Fruit fly (Drosophila melanogaster): ENCODE measurements around the gene CG31407.

CG31407 gene

DNA sequence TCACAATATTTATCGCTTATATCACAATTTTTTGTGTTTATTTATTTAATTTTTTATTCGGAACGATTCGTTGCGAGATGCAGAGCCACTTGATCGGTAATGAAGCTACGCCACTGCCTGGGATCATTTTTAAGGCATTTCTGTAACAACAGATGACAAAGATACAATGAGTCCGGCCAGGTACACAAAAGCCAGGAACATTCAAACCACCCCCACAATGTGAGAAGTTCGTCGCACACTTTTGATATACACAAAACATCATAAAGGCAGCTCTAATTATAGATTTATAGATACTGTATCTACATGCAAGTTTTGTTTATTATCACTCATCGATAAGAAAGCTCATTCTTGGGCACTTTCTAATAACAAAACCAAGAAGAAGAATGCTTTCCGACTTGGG is at the start of gene CG31407:
CG31407 (minus strand) TSS at position 101 of the 400 bp plus-strand sequence.
- TF ChIP-seq Dif (GFP tag; optimal IDR thresholded peaks at IDR 0.05; ENCODE audit: partially characterized antibody) = no peak
- TF ChIP-seq Vsx2 (GFP tag; optimal IDR thresholded peaks at IDR 0.05; ENCODE audit: partially characterized antibody) = no peak
- no peak for TF ChIP-seq rgr (GFP tag; optimal IDR thresholded peaks at IDR 0.05)
- TF ChIP-seq brk (GFP tag; optimal IDR thresholded peaks at IDR 0.05) = no peak
- no peak for TF ChIP-seq Rel (GFP tag; optimal IDR thresholded peaks at IDR 0.05)
- no peak for TF ChIP-seq Rel (tag; optimal IDR thresholded peaks at IDR 0.05)
- no peak for TF ChIP-seq dmrt93B (GFP tag; optimal IDR thresholded peaks at IDR 0.05)
- TF ChIP-seq Hr83 (GFP tag; optimal IDR thresholded peaks at IDR 0.05; ENCODE audit: poor library complexity, severe bottlenecking) = no peak

DNA sequence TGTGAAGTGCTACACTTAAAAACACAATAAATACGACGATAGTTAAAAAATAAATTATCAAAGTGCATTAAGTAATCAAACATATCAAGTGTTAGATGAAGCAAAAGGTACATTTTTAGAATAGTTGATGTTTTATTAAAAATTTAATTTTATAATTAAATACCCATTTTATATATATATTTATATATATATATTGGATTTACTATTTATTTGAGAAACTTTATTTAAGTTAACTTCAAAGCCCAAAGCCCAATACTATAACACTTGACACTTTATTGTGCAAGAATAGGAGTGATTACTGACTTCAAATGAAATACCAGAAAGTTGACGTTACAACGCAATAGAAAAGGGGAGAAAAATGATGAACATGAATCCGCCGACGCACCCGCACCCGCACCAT is 45.9 kb upstream of the CG31407 start, which contains the start of gene nerfin-2:
nerfin-2 (plus strand) TSS at position 301 of the 400 bp plus-strand sequence.
- TF ChIP-seq Hr78 (GFP tag; optimal IDR thresholded peaks at IDR 0.05) (no peak), sv (GFP tag; optimal IDR thresholded peaks at IDR 0.05) (no peak), psq (GFP tag; optimal IDR thresholded peaks at IDR 0.05) (no peak), N (GFP tag; optimal IDR thresholded peaks at IDR 0.05) (no peak), Dfd (GFP tag; optimal IDR thresholded peaks at IDR 0.05) (peak; percentile 25), fru (GFP tag; optimal IDR thresholded peaks at IDR 0.05) (no peak), Vsx2 (GFP tag; optimal IDR thresholded peaks at IDR 0.05; ENCODE audit: partially characterized antibody) (no peak)

- peak in 1 of 2 experiments; percentile 13 for TF ChIP-seq dl (GFP tag; optimal IDR thresholded peaks at IDR 0.05; ENCODE audit: insufficient read depth in 1 of 2, partially characterized antibody in 2 of 2)
- no peak for TF ChIP-seq Mio (GFP tag; optimal IDR thresholded peaks at IDR 0.05)
These were observed 45.2 kb upstream of the CG31407 start for dm6 chr3R:10070195-10070594.

DNA sequence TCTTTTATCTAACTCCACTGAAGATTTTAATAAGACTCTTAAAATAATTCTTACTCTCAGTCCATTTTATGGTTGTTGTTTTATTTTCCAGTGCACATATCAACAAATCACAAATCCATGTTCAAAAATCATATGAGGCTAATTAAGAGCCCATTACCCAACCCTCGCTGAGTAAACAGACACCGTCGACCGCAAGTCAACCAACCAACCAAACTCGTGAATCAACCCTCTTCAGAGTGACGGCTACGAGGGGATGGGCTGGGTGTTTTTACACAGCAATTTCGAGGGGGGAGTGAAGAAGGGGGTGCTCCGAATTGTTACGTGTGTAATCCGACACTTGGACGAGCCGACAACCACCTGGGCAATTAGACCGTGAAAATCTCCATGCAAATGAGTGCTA is 43.8 kb upstream of the CG31407 start:
- TF ChIP-seq Vsx2 (GFP tag; optimal IDR thresholded peaks at IDR 0.05; ENCODE audit: partially characterized antibody) (peak; percentile 92), pan (optimal IDR thresholded peaks at IDR 0.05) (no peak)

dm6 chr3R:10067605-10068004 is 42.7 kb upstream of the CG31407 start, which contains the start of gene CG33784:
CG33784 (plus strand) TSS chr3R:10067905.
- TF ChIP-seq Hnf4 (GFP tag; optimal IDR thresholded peaks at IDR 0.05) (no peak), psq (GFP tag; optimal IDR thresholded peaks at IDR 0.05) (no peak), brk (GFP tag; optimal IDR thresholded peaks at IDR 0.05) (no peak), CG32264 (GFP tag; optimal IDR thresholded peaks at IDR 0.05) (no peak), Rel (GFP tag; optimal IDR thresholded peaks at IDR 0.05) (no peak), Rel (tag; optimal IDR thresholded peaks at IDR 0.05) (no peak), br (GFP tag; optimal IDR thresholded peaks at IDR 0.05) (no peak), dsf (GFP tag; optimal IDR thresholded peaks at IDR 0.05; ENCODE audit: borderline replicate concordance) (no peak), Hr78 (GFP tag; optimal IDR thresholded peaks at IDR 0.05) (no peak), Vsx2 (GFP tag; optimal IDR thresholded peaks at IDR 0.05; ENCODE audit: partially characterized antibody) (no peak), Mio (GFP tag; optimal IDR thresholded peaks at IDR 0.05) (no peak), Hr83 (GFP tag; optimal IDR thresholded peaks at IDR 0.05; ENCODE audit: poor library complexity, severe bottlenecking) (no peak), CG9705 (GFP tag; optimal IDR thresholded peaks at IDR 0.05) (no peak), pan (optimal IDR thresholded peaks at IDR 0.05) (no peak), dl (GFP tag; optimal IDR thresholded peaks at IDR 0.05; ENCODE audit: insufficient read depth in 1 of 2, partially characterized antibody in 2 of 2) (no peak), ey (GFP tag; optimal IDR thresholded peaks at IDR 0.05) (no peak)

dm6 chr3R:10066470-10066869 is 41.5 kb upstream of the CG31407 start, which contains the start of gene CG33783:
CG33783 (plus strand) TSS chr3R:10066770.
- TF ChIP-seq GATAd (GFP tag; optimal IDR thresholded peaks at IDR 0.05) (no peak), Abd-B (GFP tag; optimal IDR thresholded peaks at IDR 0.05) (no peak), Sp1 (GFP tag; optimal IDR thresholded peaks at IDR 0.05) (no peak), brk (GFP tag; optimal IDR thresholded peaks at IDR 0.05) (no peak), CG9705 (GFP tag; optimal IDR thresholded peaks at IDR 0.05) (no peak), sage (GFP tag; optimal IDR thresholded peaks at IDR 0.05) (no peak), sv (GFP tag; optimal IDR thresholded peaks at IDR 0.05) (no peak), Hr83 (GFP tag; optimal IDR thresholded peaks at IDR 0.05; ENCODE audit: poor library complexity, severe bottlenecking) (no peak)

DNA sequence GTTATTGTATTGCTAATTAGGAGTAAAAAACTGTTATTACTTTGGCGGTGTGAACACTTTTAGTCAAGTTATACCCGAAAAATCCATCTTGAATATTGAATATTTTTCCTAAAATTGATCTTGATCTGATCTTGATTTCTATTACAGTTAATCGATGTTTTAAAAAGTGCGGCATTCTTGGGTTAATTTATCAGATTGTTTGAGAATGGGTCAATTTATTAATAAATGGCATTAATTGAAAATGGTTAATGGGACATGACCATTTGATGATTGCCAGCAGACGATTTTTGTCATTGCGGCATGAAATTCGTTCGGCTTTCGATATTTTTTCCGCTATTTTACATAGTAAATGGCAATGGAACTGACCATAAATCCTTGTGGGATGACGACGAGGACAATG is 38.8 kb upstream of the CG31407 start, which contains the start of gene CG33631:
CG33631 (plus strand) TSS at position 301 of the 400 bp plus-strand sequence.
- TF ChIP-seq jim (GFP tag; optimal IDR thresholded peaks at IDR 0.05) (no peak), fru (GFP tag; optimal IDR thresholded peaks at IDR 0.05) (no peak), N (GFP tag; optimal IDR thresholded peaks at IDR 0.05) (no peak), psq (GFP tag; optimal IDR thresholded peaks at IDR 0.05) (no peak), dl (GFP tag; optimal IDR thresholded peaks at IDR 0.05; ENCODE audit: insufficient read depth in 1 of 2, partially characterized antibody in 2 of 2) (no peak), dmrt93B (GFP tag; optimal IDR thresholded peaks at IDR 0.05) (no peak), dsf (GFP tag; optimal IDR thresholded peaks at IDR 0.05; ENCODE audit: borderline replicate concordance) (no peak), OdsH (GFP tag; optimal IDR thresholded peaks at IDR 0.05) (no peak), pan (optimal IDR thresholded peaks at IDR 0.05) (no peak), Myc (optimal IDR thresholded peaks at IDR 0.05) (no peak), CG32264 (GFP tag; optimal IDR thresholded peaks at IDR 0.05) (no peak), foxo (GFP tag; optimal IDR thresholded peaks at IDR 0.05) (no peak), Hr78 (GFP tag; optimal IDR thresholded peaks at IDR 0.05) (no peak), sv (GFP tag; optimal IDR thresholded peaks at IDR 0.05) (no peak), Rel (GFP tag; optimal IDR thresholded peaks at IDR 0.05) (no peak), Rel (tag; optimal IDR thresholded peaks at IDR 0.05) (no peak), Mio (GFP tag; optimal IDR thresholded peaks at IDR 0.05) (no peak)
